Worm (Caenorhabditis elegans): ENCODE data around the gene dpy-17.

dpy-17 gene

ce11 chrIII:5102616-5103015 lies 4.5 kb upstream of the dpy-17 start, which contains the start of gene F54D8.6:
Gene F54D8.6, plus strand, starts transcription at chrIII:5102985.
- TF ChIP-seq tab-1 (GFP tag; IDR thresholded peaks at IDR 0.05) (no peak), ztf-29 (GFP tag; IDR thresholded peaks at IDR 0.05) (no peak), klf-2 (GFP tag; conservative IDR thresholded peaks at IDR 0.05) (no peak), med-1 (GFP tag; optimal IDR thresholded peaks at IDR 0.05; ENCODE audit: insufficient read depth) (no peak), T22C8.4 (GFP tag; IDR thresholded peaks at IDR 0.05) (no peak), ztf-23 (GFP tag; IDR thresholded peaks at IDR 0.05) (no peak), cog-1 (tag; optimal IDR thresholded peaks at IDR 0.05) (no peak), flt-1 (GFP tag; IDR thresholded peaks at IDR 0.05) (no peak), ref-1 (GFP tag; conservative IDR thresholded peaks at IDR 0.05) (no peak)

- no peak for TF ChIP-seq cog-1 (tag; optimal IDR thresholded peaks at IDR 0.05)
Observed at ce11 chrIII:5105485-5105884, 1.6 kb upstream of the dpy-17 start.

- 0 out of 2 replicates have a peak, but pooled peaks have one; percentile 14 for TF ChIP-seq klf-2 (GFP tag; conservative IDR thresholded peaks at IDR 0.05)
- TF ChIP-seq tab-1 (GFP tag; IDR thresholded peaks at IDR 0.05) = no peak
Observed at ce11 chrIII:5107959-5108358, 829 bp downstream of the dpy-17 start.

- TF ChIP-seq ztf-23 (GFP tag; IDR thresholded peaks at IDR 0.05) = peak; percentile 57; the same call in 1 of the 2 replicates
- no peak for TF ChIP-seq ref-1 (GFP tag; conservative IDR thresholded peaks at IDR 0.05)
Observed at ce11 chrIII:5108746-5109145, 1.6 kb downstream of the dpy-17 start.

- no peak for TF ChIP-seq tab-1 (GFP tag; IDR thresholded peaks at IDR 0.05)
- no peak for TF ChIP-seq ztf-29 (GFP tag; IDR thresholded peaks at IDR 0.05)
- TF ChIP-seq klf-2 (GFP tag; conservative IDR thresholded peaks at IDR 0.05) = no peak
- TF ChIP-seq ztf-23 (GFP tag; IDR thresholded peaks at IDR 0.05) = no peak
- TF ChIP-seq T22C8.4 (GFP tag; IDR thresholded peaks at IDR 0.05) = no peak
- no peak for TF ChIP-seq ref-1 (GFP tag; conservative IDR thresholded peaks at IDR 0.05)
- TF ChIP-seq flt-1 (GFP tag; IDR thresholded peaks at IDR 0.05) = no peak
- TF ChIP-seq med-1 (GFP tag; optimal IDR thresholded peaks at IDR 0.05; ENCODE audit: insufficient read depth) = no peak
- no peak for TF ChIP-seq cog-1 (tag; optimal IDR thresholded peaks at IDR 0.05)
Observed at ce11 chrIII:5109401-5109800, 2.3 kb downstream of the dpy-17 start, which contains the start of gene sax-2. Gene sax-2, plus strand, starts transcription at chrIII:5109701.

ce11 chrIII:5112399-5112798 lies 5.3 kb downstream of the dpy-17 start:
- TF ChIP-seq ztf-29 (GFP tag; IDR thresholded peaks at IDR 0.05) = no peak
- TF ChIP-seq ztf-23 (GFP tag; IDR thresholded peaks at IDR 0.05) = no peak
- no peak for TF ChIP-seq cog-1 (tag; optimal IDR thresholded peaks at IDR 0.05)
- TF ChIP-seq flt-1 (GFP tag; IDR thresholded peaks at IDR 0.05) = no peak
- TF ChIP-seq klf-2 (GFP tag; conservative IDR thresholded peaks at IDR 0.05) = no peak
- no peak for TF ChIP-seq med-1 (GFP tag; optimal IDR thresholded peaks at IDR 0.05; ENCODE audit: insufficient read depth)
- TF ChIP-seq T22C8.4 (GFP tag; IDR thresholded peaks at IDR 0.05) = no peak
- TF ChIP-seq ref-1 (GFP tag; conservative IDR thresholded peaks at IDR 0.05) = no peak
- TF ChIP-seq tab-1 (GFP tag; IDR thresholded peaks at IDR 0.05) = no peak

ce11 chrIII:5112998-5113397 lies 5.9 kb downstream of the dpy-17 start:
- TF ChIP-seq tab-1 (GFP tag; IDR thresholded peaks at IDR 0.05) = no peak
- TF ChIP-seq T22C8.4 (GFP tag; IDR thresholded peaks at IDR 0.05) = no peak
- no peak for TF ChIP-seq ztf-29 (GFP tag; IDR thresholded peaks at IDR 0.05)
- TF ChIP-seq klf-2 (GFP tag; conservative IDR thresholded peaks at IDR 0.05) = no peak
- TF ChIP-seq ztf-23 (GFP tag; IDR thresholded peaks at IDR 0.05) = no peak
- TF ChIP-seq med-1 (GFP tag; optimal IDR thresholded peaks at IDR 0.05; ENCODE audit: insufficient read depth) = no peak
- no peak for TF ChIP-seq cog-1 (tag; optimal IDR thresholded peaks at IDR 0.05)
- TF ChIP-seq ref-1 (GFP tag; conservative IDR thresholded peaks at IDR 0.05) = no peak

- TF ChIP-seq ref-1 (GFP tag; conservative IDR thresholded peaks at IDR 0.05) (no peak), ztf-23 (GFP tag; IDR thresholded peaks at IDR 0.05) (no peak), flt-1 (GFP tag; IDR thresholded peaks at IDR 0.05) (no peak), klf-2 (GFP tag; conservative IDR thresholded peaks at IDR 0.05) (no peak), ztf-29 (GFP tag; IDR thresholded peaks at IDR 0.05) (no peak), tab-1 (GFP tag; IDR thresholded peaks at IDR 0.05) (no peak)
Observed at ce11 chrIII:5119063-5119462, 11.9 kb downstream of the dpy-17 start.

- TF ChIP-seq med-1 (GFP tag; optimal IDR thresholded peaks at IDR 0.05; ENCODE audit: insufficient read depth) (no peak), cog-1 (tag; optimal IDR thresholded peaks at IDR 0.05) (no peak), ztf-29 (GFP tag; IDR thresholded peaks at IDR 0.05) (no peak), tab-1 (GFP tag; IDR thresholded peaks at IDR 0.05) (no peak), ztf-23 (GFP tag; IDR thresholded peaks at IDR 0.05) (no peak), flt-1 (GFP tag; IDR thresholded peaks at IDR 0.05) (no peak), klf-2 (GFP tag; conservative IDR thresholded peaks at IDR 0.05) (no peak), ref-1 (GFP tag; conservative IDR thresholded peaks at IDR 0.05) (no peak), T22C8.4 (GFP tag; IDR thresholded peaks at IDR 0.05) (no peak)
Observed at ce11 chrIII:5120593-5120992, 13.5 kb downstream of the dpy-17 start.

- TF ChIP-seq tab-1 (GFP tag; IDR thresholded peaks at IDR 0.05) (no peak), cog-1 (tag; optimal IDR thresholded peaks at IDR 0.05) (no peak), med-1 (GFP tag; optimal IDR thresholded peaks at IDR 0.05; ENCODE audit: insufficient read depth) (no peak), T22C8.4 (GFP tag; IDR thresholded peaks at IDR 0.05) (no peak), ref-1 (GFP tag; conservative IDR thresholded peaks at IDR 0.05) (no peak), ztf-29 (GFP tag; IDR thresholded peaks at IDR 0.05) (no peak), ztf-23 (GFP tag; IDR thresholded peaks at IDR 0.05) (no peak), klf-2 (GFP tag; conservative IDR thresholded peaks at IDR 0.05) (no peak), flt-1 (GFP tag; IDR thresholded peaks at IDR 0.05) (no peak)
Observed at ce11 chrIII:5124385-5124784, 17.3 kb downstream of the dpy-17 start.

- TF ChIP-seq ztf-23 (GFP tag; IDR thresholded peaks at IDR 0.05) (no peak), klf-2 (GFP tag; conservative IDR thresholded peaks at IDR 0.05) (no peak), ref-1 (GFP tag; conservative IDR thresholded peaks at IDR 0.05) (no peak)
Observed at ce11 chrIII:5125759-5126158, 18.6 kb downstream of the dpy-17 start.
